Worm (Caenorhabditis elegans) whole organism, young adult: ENCODE data around the gene F49H12.3.

Source experiments
- B0035.1 ChIP-seq: sonication (generic microtip); optimal IDR thresholded peaks from 2 replicates; lab custom pipeline; 2016; ENCODE audit warnings: missing genetic modification characterization, mild to moderate bottlenecking, missing compliant biosample characterization, missing genotype, missing genetic modification reagents
- F10E7.11 ChIP-seq: sonication (generic microtip); optimal IDR thresholded peaks from 2 replicates; lab custom pipeline; 2017; ENCODE audit warnings: mild to moderate bottlenecking, missing genetic modification characterization, moderate library complexity, missing compliant biosample characterization
- F37B4.10 ChIP-seq: fragments of 200-800 bp; sonication (Bioruptor generic); IDR thresholded peaks from 2 replicates; pipeline ENCODE4 v1.3.6; 2022; ENCODE audit warnings: missing genetic modification characterization, missing compliant biosample characterization
- F49E8.2 ChIP-seq: sonication (generic microtip); optimal IDR thresholded peaks from 3 replicates; lab custom pipeline; 2017; ENCODE audit warnings: missing genetic modification characterization, mild to moderate bottlenecking, missing compliant biosample characterization, antibody characterized with exemption, moderate library complexity; ENCODE audit not compliant: insufficient read depth
- F52B5.7 ChIP-seq: sonication (generic microtip); optimal IDR thresholded peaks from 2 replicates; lab custom pipeline; 2016; ENCODE audit warnings: mild to moderate bottlenecking, missing genetic modification characterization, missing compliant biosample characterization
- F55B11.4 ChIP-seq: sonication (generic microtip); optimal IDR thresholded peaks from 2 replicates; lab custom pipeline; 2016; ENCODE audit warnings: missing compliant biosample characterization, missing genetic modification characterization, borderline replicate concordance; ENCODE audit not compliant: insufficient read depth
- F57A8.1 ChIP-seq: fragments of 200-800 bp; sonication (Bioruptor generic); optimal IDR thresholded peaks from 2 replicates; lab custom pipeline; 2018; ENCODE audit warnings: mild to moderate bottlenecking, missing genetic modification characterization, moderate library complexity, missing compliant biosample characterization
- K11D2.4 ChIP-seq: fragments of 200-800 bp; sonication (Bioruptor generic); IDR thresholded peaks from 2 replicates; pipeline ENCODE4 v1.3.6; 2022; ENCODE audit warnings: missing genetic modification reagents, missing genetic modification characterization, missing compliant biosample characterization
- K12H6.12 ChIP-seq: fragments of 200-800 bp; sonication (Bioruptor generic); optimal IDR thresholded peaks from 2 replicates; lab custom pipeline; 2018; ENCODE audit warnings: mild to moderate bottlenecking, missing genetic modification characterization, missing compliant biosample characterization
- Y53G8AR.9 ChIP-seq: fragments of 200-800 bp; sonication (Bioruptor generic); conservative IDR thresholded peaks from 2 replicates; pipeline ENCODE4 v1.3.6; 2022; ENCODE audit warnings: missing genetic modification reagents, missing genetic modification characterization, missing compliant biosample characterization
- Y56A3A.18 ChIP-seq: fragments of 200-800 bp; sonication (Bioruptor generic); IDR thresholded peaks from 2 replicates; pipeline ENCODE4 v1.3.6; 2022; ENCODE audit warnings: missing genetic modification reagents, missing genetic modification characterization, missing compliant biosample characterization
- aptf-3 ChIP-seq: fragments of 200-800 bp; sonication (Bioruptor generic); IDR thresholded peaks from 2 replicates; pipeline ENCODE4 v1.3.6; 2022; ENCODE audit warnings: missing genetic modification characterization, missing compliant biosample characterization
- athp-1 ChIP-seq: sonication (generic microtip); optimal IDR thresholded peaks from 2 replicates; lab custom pipeline; 2017; ENCODE audit warnings: mild to moderate bottlenecking, missing genetic modification characterization, missing compliant biosample characterization
- attf-6 ChIP-seq: fragments of 200-800 bp; sonication (Bioruptor generic); IDR thresholded peaks from 2 replicates; pipeline ENCODE4 v1.3.6; 2022; ENCODE audit warnings: missing genetic modification reagents, missing genetic modification characterization, missing compliant biosample characterization
- cebp-2 ChIP-seq: fragments of 200-800 bp; sonication (Bioruptor generic); IDR thresholded peaks from 2 replicates; pipeline ENCODE4 v1.3.6; 2022; ENCODE audit warnings: missing genetic modification characterization, missing compliant biosample characterization
- ceh-40 ChIP-seq: fragments of 200-800 bp; sonication (Bioruptor generic); IDR thresholded peaks from 2 replicates; pipeline ENCODE4 v1.3.6; 2022; ENCODE audit warnings: missing genetic modification characterization, missing compliant biosample characterization
- chd-7 ChIP-seq: sonication (generic microtip); optimal IDR thresholded peaks from 2 replicates; lab custom pipeline; 2016; ENCODE audit warnings: mild to moderate bottlenecking, missing genetic modification characterization, moderate library complexity, missing compliant biosample characterization
- dpff-1 ChIP-seq: sonication (generic microtip); optimal IDR thresholded peaks from 2 replicates; lab custom pipeline; 2017; ENCODE audit warnings: mild to moderate bottlenecking, missing genetic modification characterization, missing compliant biosample characterization
- dpl-1 ChIP-seq: fragments of 150-350 bp; optimal IDR thresholded peaks from 2 replicates; lab custom pipeline; 2014; ENCODE audit warnings: missing biosample characterization, missing genetic modification reagents, missing genetic modification characterization
- efl-1 ChIP-seq: fragments of 150-350 bp; optimal IDR thresholded peaks from 2 replicates; lab custom pipeline; 2014; ENCODE audit warnings: missing biosample characterization, missing genetic modification reagents, missing genetic modification characterization
- him-1 ChIP-seq: sonication (generic microtip); optimal IDR thresholded peaks from 2 replicates; lab custom pipeline; 2016; ENCODE audit warnings: missing genotype, missing genetic modification reagents, missing genetic modification characterization, missing compliant biosample characterization
- hrde-1 ChIP-seq: sonication (generic microtip); optimal IDR thresholded peaks from 2 replicates; lab custom pipeline; 2016; ENCODE audit warnings: missing genetic modification characterization, mild to moderate bottlenecking, missing compliant biosample characterization, moderate library complexity, missing genotype, missing genetic modification reagents, borderline replicate concordance
- lag-1 ChIP-seq: fragments of 200-800 bp; sonication (Bioruptor generic); IDR thresholded peaks from 2 replicates; pipeline ENCODE4 v1.3.6; 2022; ENCODE audit warnings: missing genetic modification reagents, missing genetic modification characterization, missing compliant biosample characterization
- let-526 ChIP-seq: fragments of 200-800 bp; sonication (Bioruptor generic); IDR thresholded peaks from 2 replicates; pipeline ENCODE4 v1.3.6; 2022; ENCODE audit warnings: missing genetic modification reagents, missing genetic modification characterization, missing compliant biosample characterization
- let-607 ChIP-seq, 2 experiments: fragments of 200-800 bp in 1 of 2; sonication (Bioruptor generic) in 1 of 2; sonication (generic microtip) in 1 of 2; optimal IDR thresholded peaks; 2 replicates each; lab custom pipeline; 2016 to 2018; ENCODE audit warnings: mild to moderate bottlenecking in 2 of 2, missing compliant biosample characterization in 2 of 2, missing genetic modification characterization in 2 of 2, moderate library complexity in 2 of 2, missing genotype in 1 of 2
- lir-1 ChIP-seq: fragments of 200-800 bp; sonication (Bioruptor generic); conservative IDR thresholded peaks from 2 replicates; pipeline ENCODE4 v1.3.6; 2022; ENCODE audit warnings: missing genetic modification reagents, missing genetic modification characterization, missing compliant biosample characterization
- lsl-1 ChIP-seq: fragments of 200-800 bp; sonication (Bioruptor generic); optimal IDR thresholded peaks from 2 replicates; lab custom pipeline; 2018; ENCODE audit warnings: mild to moderate bottlenecking, missing genetic modification characterization, moderate library complexity, missing compliant biosample characterization
- lsy-27 ChIP-seq: sonication (generic microtip); optimal IDR thresholded peaks from 2 replicates; lab custom pipeline; 2017; ENCODE audit warnings: missing genetic modification characterization, mild to moderate bottlenecking, missing compliant biosample characterization, antibody characterized with exemption, missing genotype, borderline replicate concordance; ENCODE audit not compliant: insufficient read depth
- madf-10 ChIP-seq: sonication (generic microtip); optimal IDR thresholded peaks from 2 replicates; lab custom pipeline; 2016; ENCODE audit warnings: mild to moderate bottlenecking, missing genetic modification characterization, missing compliant biosample characterization
- mcd-1 ChIP-seq: fragments of 200-800 bp; sonication (Bioruptor generic); IDR thresholded peaks from 2 replicates; pipeline ENCODE4 v1.3.6; 2022; ENCODE audit warnings: missing genetic modification reagents, missing genetic modification characterization, missing compliant biosample characterization
- mel-28 ChIP-seq: sonication (generic microtip); optimal IDR thresholded peaks from 2 replicates; lab custom pipeline; 2016; ENCODE audit warnings: borderline replicate concordance, mild to moderate bottlenecking, missing genetic modification characterization, missing compliant biosample characterization
- nfya-2 ChIP-seq: fragments of 200-800 bp; sonication (Bioruptor generic); IDR thresholded peaks from 2 replicates; pipeline ENCODE4 v1.3.6; 2022; ENCODE audit warnings: missing genetic modification reagents, missing genetic modification characterization, missing compliant biosample characterization
- nhr-120 ChIP-seq: fragments of 200-800 bp; sonication (Bioruptor generic); IDR thresholded peaks from 2 replicates; pipeline ENCODE4 v1.3.6; 2022; ENCODE audit warnings: missing genetic modification characterization, missing compliant biosample characterization
- nhr-27 ChIP-seq: fragments of 200-800 bp; sonication (Bioruptor generic); optimal IDR thresholded peaks from 2 replicates; lab custom pipeline; 2018; ENCODE audit warnings: mild to moderate bottlenecking, missing genetic modification characterization, moderate library complexity, missing compliant biosample characterization
- nhr-90 ChIP-seq: sonication (generic microtip); optimal IDR thresholded peaks from 2 replicates; lab custom pipeline; 2016; ENCODE audit warnings: missing genotype, mild to moderate bottlenecking, missing genetic modification characterization, missing compliant biosample characterization
- snpc-3.4 ChIP-seq: sonication (generic microtip); optimal IDR thresholded peaks from 2 replicates; lab custom pipeline; 2017; ENCODE audit warnings: missing genetic modification characterization, mild to moderate bottlenecking, missing compliant biosample characterization, antibody characterized with exemption, moderate library complexity, missing genotype, missing genetic modification reagents
- snpc-4 ChIP-seq, 5 experiments: fragments of 150-350 bp in 1 of 5; sonication (generic microtip) in 4 of 5; optimal IDR thresholded peaks; 2 replicates each; lab custom pipeline; 2014 to 2018; ENCODE audit warnings: missing genetic modification characterization in 5 of 5, missing biosample characterization in 3 of 5, antibody characterized with exemption in 2 of 5, mild to moderate bottlenecking in 2 of 5, missing compliant biosample characterization in 2 of 5, missing genotype in 2 of 5, moderate library complexity in 2 of 5, missing genetic modification reagents in 1 of 5
- somi-1 ChIP-seq: fragments of 200-800 bp; sonication (Bioruptor generic); optimal IDR thresholded peaks from 2 replicates; lab custom pipeline; 2018; ENCODE audit warnings: mild to moderate bottlenecking, missing genetic modification characterization, missing compliant biosample characterization
- sptf-2 ChIP-seq: fragments of 200-800 bp; sonication (Bioruptor generic); optimal IDR thresholded peaks from 2 replicates; lab custom pipeline; 2018; ENCODE audit warnings: mild to moderate bottlenecking, missing genetic modification characterization, missing compliant biosample characterization
- tbp1 ChIP-seq: fragments of 200-800 bp; sonication (Bioruptor generic); optimal IDR thresholded peaks from 2 replicates; lab custom pipeline; 2018; ENCODE audit warnings: mild to moderate bottlenecking, missing genetic modification characterization, missing compliant biosample characterization
- tlf-1 ChIP-seq: fragments of 200-800 bp; sonication (Bioruptor generic); optimal IDR thresholded peaks from 2 replicates; lab custom pipeline; 2018; ENCODE audit warnings: mild to moderate bottlenecking, missing genetic modification characterization, missing compliant biosample characterization
- xnd-1 ChIP-seq: sonication (generic microtip); optimal IDR thresholded peaks from 2 replicates; lab custom pipeline; 2016; ENCODE audit warnings: missing genotype, missing genetic modification reagents, missing genetic modification characterization, missing compliant biosample characterization
- zim-3 ChIP-seq: sonication (generic microtip); optimal IDR thresholded peaks from 2 replicates; lab custom pipeline; 2017; ENCODE audit warnings: mild to moderate bottlenecking, missing genetic modification characterization, moderate library complexity, missing compliant biosample characterization
- ztf-22 ChIP-seq: fragments of 200-800 bp; sonication (Bioruptor generic); optimal IDR thresholded peaks from 2 replicates; lab custom pipeline; 2018; ENCODE audit warnings: mild to moderate bottlenecking, missing genetic modification characterization, moderate library complexity, missing compliant biosample characterization
- ztf-25 ChIP-seq: fragments of 200-800 bp; sonication (Bioruptor generic); IDR thresholded peaks from 2 replicates; pipeline ENCODE4 v1.3.6; 2022; ENCODE audit warnings: missing genetic modification reagents, missing genetic modification characterization, missing compliant biosample characterization
- ztf-28 ChIP-seq: fragments of 200-800 bp; sonication (Bioruptor generic); IDR thresholded peaks from 2 replicates; pipeline ENCODE4 v1.3.6; 2022; ENCODE audit warnings: missing genetic modification reagents, missing genetic modification characterization, missing compliant biosample characterization
- ztf-3 ChIP-seq: fragments of 200-800 bp; sonication (Bioruptor generic); optimal IDR thresholded peaks from 2 replicates; lab custom pipeline; 2018; ENCODE audit warnings: mild to moderate bottlenecking, missing genetic modification characterization, missing compliant biosample characterization
- ztf-6 ChIP-seq: fragments of 200-800 bp; sonication (Bioruptor generic); IDR thresholded peaks from 2 replicates; pipeline ENCODE4 v1.3.6; 2022; ENCODE audit warnings: missing genetic modification reagents, missing genetic modification characterization, missing compliant biosample characterization

F49H12.3 gene

ce11 chrX:2089434-2089833 is 5.3 kb downstream of the F49H12.3 start, which contains the start of gene lsy-2 (continued):
- no peak for TF ChIP-seq him-1 (tag; lab: Kevin White, UChicago)
- no peak for TF ChIP-seq zim-3 (tag; lab: Kevin White, UChicago)
- TF ChIP-seq hrde-1 (tag; lab: Kevin White, UChicago) = no peak
- TF ChIP-seq xnd-1 = no peak
- no peak for TF ChIP-seq let-526 (GFP tag; lab: Robert Waterston, UW)
- TF ChIP-seq efl-1 = peak; percentile 8
- no peak for TF ChIP-seq F49E8.2
- TF ChIP-seq madf-10 (tag; lab: Kevin White, UChicago) = peak; percentile 4
- no peak for TF ChIP-seq athp-1 (tag; lab: Kevin White, UChicago)
- TF ChIP-seq dpl-1 (GFP tag; lab: Kevin White, UChicago) = no peak
- TF ChIP-seq F10E7.11 (tag; lab: Kevin White, UChicago) = no peak
- no peak for TF ChIP-seq aptf-3
- TF ChIP-seq K11D2.4 = no peak
- TF ChIP-seq lsy-27 (tag; lab: Kevin White, UChicago) = no peak
- TF ChIP-seq ztf-28 (GFP tag; lab: Robert Waterston, UW) = no peak
- no peak for TF ChIP-seq attf-6 (GFP tag; lab: Robert Waterston, UW)
- TF ChIP-seq B0035.1 = no peak
- TF ChIP-seq nhr-120 (GFP tag; lab: Robert Waterston, UW) = no peak
- TF ChIP-seq snpc-3.4 (tag; lab: Kevin White, UChicago) = no peak
- no peak for TF ChIP-seq lag-1 (GFP tag; lab: Robert Waterston, UW)
- TF ChIP-seq chd-7 = no peak
- TF ChIP-seq Y53G8AR.9 (GFP tag; lab: Robert Waterston, UW) = no peak
- TF ChIP-seq nfya-2 (GFP tag; lab: Robert Waterston, UW) = no peak
- no peak for TF ChIP-seq mel-28
- no peak for TF ChIP-seq cebp-2 (GFP tag; lab: Robert Waterston, UW)
- TF ChIP-seq sptf-2 = no peak
- no peak for TF ChIP-seq nhr-27 (tag; lab: Kevin White, UChicago)
- no peak for TF ChIP-seq ztf-25 (GFP tag; lab: Robert Waterston, UW)
- no peak for TF ChIP-seq ceh-40
- TF ChIP-seq K12H6.12 (tag; lab: Kevin White, UChicago) = peak; percentile 79
- TF ChIP-seq lir-1 = no peak
- no peak for TF ChIP-seq ztf-6 (GFP tag; lab: Robert Waterston, UW)
- TF ChIP-seq snpc-4 (GFP tag; optimal IDR thresholded peaks at IDR 0.05; lab: Kevin White, UChicago) = no peak
- no peak for TF ChIP-seq snpc-4 (tag; optimal IDR thresholded peaks at IDR 0.05; lab: Kevin White, UChicago)
- no peak for TF ChIP-seq F52B5.7 (tag; lab: Kevin White, UChicago)
- TF ChIP-seq F37B4.10 (GFP tag; lab: Robert Waterston, UW) = no peak
- no peak for TF ChIP-seq nhr-90 (tag; lab: Kevin White, UChicago)
- no peak for TF ChIP-seq Y56A3A.18
- no peak for TF ChIP-seq somi-1 (GFP tag; lab: Kevin White, UChicago)
- no peak for TF ChIP-seq ztf-22 (GFP tag; lab: Kevin White, UChicago)
- TF ChIP-seq F57A8.1 (GFP tag; lab: Kevin White, UChicago) = no peak
- TF ChIP-seq tbp1 (GFP tag; lab: Kevin White, UChicago) = no peak
- no peak for TF ChIP-seq F55B11.4 (tag; lab: Kevin White, UChicago)
- TF ChIP-seq let-607 (tag; optimal IDR thresholded peaks at IDR 0.05; lab: Kevin White, UChicago) = no peak
- no peak for TF ChIP-seq tlf-1 (GFP tag; lab: Kevin White, UChicago)
- TF ChIP-seq lsl-1 (GFP tag; lab: Kevin White, UChicago) = no peak
- peak; percentile 29; the same call in 1 of the 2 replicates for TF ChIP-seq mcd-1 (GFP tag; lab: Robert Waterston, UW)
- no peak for TF ChIP-seq ztf-3 (GFP tag; lab: Kevin White, UChicago)
- TF ChIP-seq dpff-1 (tag; lab: Kevin White, UChicago) = no peak
